Worm (Caenorhabditis elegans) whole organism, young adult: Measurements from ENCODE around the gene rnp-5.

Source experiments
- ama-1 ChIP-seq, 3 experiments: fragments of 150-350 bp in 1 of 3; sonication (generic microtip) in 2 of 3; optimal IDR thresholded peaks; 2 replicates each; lab custom pipeline; 2014 to 2018; ENCODE audit warnings: missing biosample characterization in 2 of 3, missing genetic modification characterization in 2 of 3, missing genetic modification reagents in 2 of 3
- efl-1 ChIP-seq: fragments of 150-350 bp; optimal IDR thresholded peaks from 2 replicates; lab custom pipeline; 2014; ENCODE audit warnings: missing biosample characterization, missing genetic modification reagents, missing genetic modification characterization
- sdz-38 ChIP-seq: sonication (generic microtip); optimal IDR thresholded peaks from 2 replicates; lab custom pipeline; 2016; ENCODE audit warnings: missing genotype, missing genetic modification characterization, missing compliant biosample characterization
- unc-130 ChIP-seq: sonication (generic microtip); optimal IDR thresholded peaks from 2 replicates; lab custom pipeline; 2016; ENCODE audit warnings: missing genetic modification reagents, missing genetic modification characterization, missing compliant biosample characterization

DNA sequence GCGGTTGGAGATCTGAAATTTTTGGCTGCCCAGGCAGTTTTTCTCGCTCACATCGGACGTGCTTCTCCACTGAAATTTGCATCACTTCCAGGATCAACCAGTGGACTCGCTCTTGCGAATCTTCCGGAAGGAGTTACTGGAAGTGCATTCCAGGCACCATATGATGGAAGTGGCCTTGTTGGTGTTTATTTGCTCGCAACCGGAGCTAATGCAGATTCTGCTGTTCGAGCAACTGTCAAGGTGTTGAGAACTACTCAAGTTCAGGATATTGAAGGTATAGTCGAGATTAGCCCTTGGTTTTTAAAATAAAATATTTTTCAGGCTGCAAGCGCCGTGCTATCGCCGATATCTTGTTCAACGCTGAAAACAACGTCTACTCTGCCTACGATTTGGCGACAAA, 27.1 kb upstream of the rnp-5 start:
- no peak for TF ChIP-seq unc-130
- TF ChIP-seq ama-1 (optimal IDR thresholded peaks at IDR 0.05; lab: Kevin White, UChicago) = no peak
- no peak for TF ChIP-seq ama-1 (GFP tag; optimal IDR thresholded peaks at IDR 0.05; lab: Kevin White, UChicago)
- TF ChIP-seq sdz-38 = no peak
- no peak for TF ChIP-seq efl-1
